Fruit fly (Drosophila melanogaster): ENCODE data around the gene RpL30.

RpL30 gene

dm6 chr2L:19034213-19034929, 25.3 kb upstream of the RpL30 start, which contains the start of the genes mib2 and CG31800 (continued):
- TF ChIP-seq Opbp (GFP tag; IDR thresholded peaks at IDR 0.05; ENCODE audit: partially characterized antibody) = peak; percentile 86; the same call in 2 of the 3 replicates
- TF ChIP-seq Oaz (GFP tag; IDR thresholded peaks at IDR 0.05) = no peak
- no peak for TF ChIP-seq CG8359 (GFP tag; optimal IDR thresholded peaks at IDR 0.05; ENCODE audit: borderline replicate concordance)
- TF ChIP-seq cas (GFP tag; IDR thresholded peaks at IDR 0.05) = no peak
- no peak for TF ChIP-seq Atf6 (GFP tag; IDR thresholded peaks at IDR 0.05)
- no peak for TF ChIP-seq bigmax (GFP tag; optimal IDR thresholded peaks at IDR 0.05)
- no peak for TF ChIP-seq CG1024 (GFP tag; IDR thresholded peaks at IDR 0.05)
- TF ChIP-seq Blimp-1 (GFP tag; optimal IDR thresholded peaks at IDR 0.05) = no peak
- TF ChIP-seq gro (GFP tag; optimal IDR thresholded peaks at IDR 0.05) = peak; percentile 20
- TF ChIP-seq Jarid2 (GFP tag; optimal IDR thresholded peaks at IDR 0.05) = no peak
- TF ChIP-seq disco-r (GFP tag; optimal IDR thresholded peaks at IDR 0.05) = no peak
- no peak for TF ChIP-seq CG5953 (GFP tag; IDR thresholded peaks at IDR 0.05)
- no peak for TF ChIP-seq Hr39 (optimal IDR thresholded peaks at IDR 0.05)
- peak; percentile 47; the same call in 1 of the 2 replicates for TF ChIP-seq CG9932 (GFP tag; IDR thresholded peaks at IDR 0.05)
- TF ChIP-seq D (optimal IDR thresholded peaks at IDR 0.05) = no peak
- no peak for TF ChIP-seq D (GFP tag; optimal IDR thresholded peaks at IDR 0.05)
- TF ChIP-seq CG2120 (GFP tag; optimal IDR thresholded peaks at IDR 0.05) = peak; percentile 42
- TF ChIP-seq dmrt99B (tag; optimal IDR thresholded peaks at IDR 0.05) = no peak
- TF ChIP-seq Oli (tag; optimal IDR thresholded peaks at IDR 0.05) = no peak
- peak; percentile 40 for TF ChIP-seq CG12659 (GFP tag; optimal IDR thresholded peaks at IDR 0.05)
- TF ChIP-seq row (GFP tag; IDR thresholded peaks at IDR 0.05) = peak; percentile 44; the same call in 1 of the 3 replicates
- no peak for TF ChIP-seq Tbp (GFP tag; optimal IDR thresholded peaks at IDR 0.05)
- no peak for TF ChIP-seq CG5180 (GFP tag; optimal IDR thresholded peaks at IDR 0.05)
- TF ChIP-seq toy (GFP tag; IDR thresholded peaks at IDR 0.05) = no peak
- TF ChIP-seq pfk (GFP tag; optimal IDR thresholded peaks at IDR 0.05) = no peak
- TF ChIP-seq grau (tag; optimal IDR thresholded peaks at IDR 0.05) = peak; percentile 20
- peak; percentile 77; the same call in 2 of the 3 replicates for TF ChIP-seq hb (GFP tag; IDR thresholded peaks at IDR 0.05; ENCODE audit: partially characterized antibody)
- TF ChIP-seq CG11247 (GFP tag; IDR thresholded peaks at IDR 0.05) = no peak
- no peak for TF ChIP-seq cg (GFP tag; optimal IDR thresholded peaks at IDR 0.05)
- TF ChIP-seq kah (GFP tag; optimal IDR thresholded peaks at IDR 0.05) = no peak
- TF ChIP-seq Drgx (GFP tag; IDR thresholded peaks at IDR 0.05) = no peak
- no peak for TF ChIP-seq nau (GFP tag; optimal IDR thresholded peaks at IDR 0.05)
- peak; percentile 16 for TF ChIP-seq CG10267 (tag; optimal IDR thresholded peaks at IDR 0.05)
- TF ChIP-seq CrebB (tag; optimal IDR thresholded peaks at IDR 0.05) = no peak
- no peak for TF ChIP-seq CG7357 (GFP tag; IDR thresholded peaks at IDR 0.05)
- no peak for TF ChIP-seq fd64A (GFP tag; optimal IDR thresholded peaks at IDR 0.05)
- peak; percentile 22 for TF ChIP-seq gfzf (GFP tag; optimal IDR thresholded peaks at IDR 0.05)
- no peak for TF ChIP-seq CG17802 (tag; optimal IDR thresholded peaks at IDR 0.05)
- no peak for TF ChIP-seq CG12236 (GFP tag; optimal IDR thresholded peaks at IDR 0.05)
- no peak for TF ChIP-seq CTCF (GFP tag; optimal IDR thresholded peaks at IDR 0.05)
- no peak for TF ChIP-seq ERR (GFP tag; optimal IDR thresholded peaks at IDR 0.05)
- no peak for TF ChIP-seq psq (GFP tag; optimal IDR thresholded peaks at IDR 0.05)
- TF ChIP-seq CG15073 (GFP tag; optimal IDR thresholded peaks at IDR 0.05) = no peak
- TF ChIP-seq jing (GFP tag; optimal IDR thresholded peaks at IDR 0.05) = no peak
- no peak for TF ChIP-seq ci (GFP tag; IDR thresholded peaks at IDR 0.05)
- TF ChIP-seq grn (GFP tag; optimal IDR thresholded peaks at IDR 0.05) = no peak
- TF ChIP-seq CG10209 (GFP tag; optimal IDR thresholded peaks at IDR 0.05) = no peak
- no peak for TF ChIP-seq Mad (GFP tag; optimal IDR thresholded peaks at IDR 0.05)
- TF ChIP-seq CG10565 (GFP tag; optimal IDR thresholded peaks at IDR 0.05) = no peak
- TF ChIP-seq unpg (GFP tag; optimal IDR thresholded peaks at IDR 0.05) = no peak
- no peak for TF ChIP-seq peb (GFP tag; IDR thresholded peaks at IDR 0.05)

All from whole organism, embryonic.